Worm (Caenorhabditis elegans): ENCODE measurements around the gene nep-10.

Gene nep-10

DNA sequence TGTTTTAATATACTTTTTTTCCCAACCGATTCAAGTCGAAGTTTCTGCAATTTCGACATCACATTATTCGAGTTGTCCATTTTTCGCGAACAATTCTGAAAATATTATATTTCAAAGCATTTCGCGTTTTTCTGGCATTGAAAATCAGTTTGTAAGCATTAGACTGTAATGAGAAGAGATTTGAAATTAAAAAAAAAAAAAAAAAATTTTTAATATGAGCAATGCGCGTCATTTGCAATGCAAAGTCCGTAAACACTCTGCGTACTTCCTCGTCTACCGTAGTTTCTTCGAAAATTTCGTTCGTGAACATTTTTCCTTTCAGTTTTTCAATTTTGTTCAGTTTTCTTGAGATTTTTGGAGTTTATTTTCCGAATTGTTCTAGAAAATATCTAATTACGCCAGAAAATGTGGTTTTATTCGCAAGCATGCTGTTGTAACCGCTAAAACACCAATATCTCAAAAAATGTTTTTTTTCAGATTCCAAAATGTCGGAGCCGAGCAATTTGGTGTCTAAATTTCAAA, 42.6 kb upstream of the nep-10 start, which contains the start of the genes C16C8.5 and C16C8.16:
TSS of gene C16C8.5 (minus strand) at position 101 of the 522 bp plus-strand sequence.
TSS of gene C16C8.16 (plus strand) at position 472 of the 522 bp plus-strand sequence.
- TF ChIP-seq ZK546.5 (tag; optimal IDR thresholded peaks at IDR 0.05) (no peak), elt-2 (tag; optimal IDR thresholded peaks at IDR 0.05) (no peak), nhr-12 (tag; optimal IDR thresholded peaks at IDR 0.05) (no peak), pqm-1 (tag; optimal IDR thresholded peaks at IDR 0.05) (no peak), nhr-11 (tag; optimal IDR thresholded peaks at IDR 0.05) (no peak), elt-1 (tag; optimal IDR thresholded peaks at IDR 0.05) (no peak), lin-39 (tag; optimal IDR thresholded peaks at IDR 0.05) (no peak), zag-1 (tag; optimal IDR thresholded peaks at IDR 0.05) (no peak), tbx-2 (tag; optimal IDR thresholded peaks at IDR 0.05) (no peak), nhr-25 (tag; optimal IDR thresholded peaks at IDR 0.05) (no peak)

DNA sequence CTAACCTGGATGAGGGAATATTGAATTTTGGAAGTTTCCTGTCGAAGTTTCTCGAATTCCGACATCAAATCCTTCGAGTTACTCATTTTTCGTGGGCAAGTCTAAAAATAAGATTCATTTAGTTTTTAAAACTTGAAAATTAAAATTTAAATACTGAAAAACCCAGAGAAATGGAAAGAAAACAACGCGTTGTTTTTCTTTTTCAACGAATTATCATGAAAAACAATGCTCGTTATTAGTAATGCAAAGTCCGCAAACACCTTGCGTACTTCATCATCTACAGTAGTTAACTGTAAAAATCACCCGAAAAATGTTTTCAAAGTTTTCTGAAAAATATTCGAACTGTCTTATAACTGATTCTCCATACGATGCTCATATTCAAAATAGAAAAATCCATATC, 41.5 kb upstream of the nep-10 start, which contains the start of gene C16C8.4:
TSS of gene C16C8.4 (minus strand) at position 101 of the 400 bp plus-strand sequence.
- TF ChIP-seq fkh-10 (GFP tag; optimal IDR thresholded peaks at IDR 0.05) (no peak), aly-2 (tag; optimal IDR thresholded peaks at IDR 0.05) (no peak), nhr-11 (tag; optimal IDR thresholded peaks at IDR 0.05) (no peak), lin-39 (tag; optimal IDR thresholded peaks at IDR 0.05) (no peak), ztf-11 (tag; optimal IDR thresholded peaks at IDR 0.05) (no peak), ceh-16 (tag; optimal IDR thresholded peaks at IDR 0.05) (no peak), mml-1 (tag; optimal IDR thresholded peaks at IDR 0.05) (no peak), tbx-2 (tag; optimal IDR thresholded peaks at IDR 0.05) (no peak), pha-4 (tag; optimal IDR thresholded peaks at IDR 0.05) (no peak), daf-12 (tag; optimal IDR thresholded peaks at IDR 0.05) (no peak), ceh-28 (tag; optimal IDR thresholded peaks at IDR 0.05) (no peak), mdl-1 (tag; optimal IDR thresholded peaks at IDR 0.05) (no peak), nfya-1 (tag; optimal IDR thresholded peaks at IDR 0.05; ENCODE audit: insufficient read depth) (no peak), R02D3.7 (tag; optimal IDR thresholded peaks at IDR 0.05) (no peak), nhr-28 (tag; optimal IDR thresholded peaks at IDR 0.05) (no peak), ZK546.5 (tag; optimal IDR thresholded peaks at IDR 0.05) (no peak), ceh-9 (tag; optimal IDR thresholded peaks at IDR 0.05) (no peak), elt-2 (tag; optimal IDR thresholded peaks at IDR 0.05) (no peak), unc-39 (tag; optimal IDR thresholded peaks at IDR 0.05) (no peak), jun-1 (tag; optimal IDR thresholded peaks at IDR 0.05) (no peak)

DNA sequence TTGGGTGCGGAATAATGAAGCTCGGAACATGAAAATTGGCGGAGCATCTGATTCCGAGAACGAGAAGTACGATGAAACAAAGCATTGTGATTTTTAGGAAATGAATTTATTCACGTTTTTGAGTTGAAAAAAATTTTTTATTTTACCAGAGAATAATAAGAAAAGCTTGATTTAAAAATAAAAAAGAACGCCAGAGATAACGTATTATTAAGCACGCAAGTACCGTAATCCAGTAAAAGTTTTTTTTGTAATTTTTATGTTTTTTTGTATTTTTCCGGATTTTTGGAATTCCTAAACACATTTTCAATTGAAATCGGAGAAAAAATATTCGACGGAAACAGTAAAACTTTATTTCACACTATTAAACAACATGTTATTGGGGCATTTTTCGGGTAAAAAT, 40.4 kb upstream of the nep-10 start, which contains the start of gene C16C8.22:
TSS of gene C16C8.22 (minus strand) at position 101 of the 400 bp plus-strand sequence.
- TF ChIP-seq zag-1 (tag; optimal IDR thresholded peaks at IDR 0.05) (no peak), egl-5 (tag; optimal IDR thresholded peaks at IDR 0.05) (no peak), ama-1 (optimal IDR thresholded peaks at IDR 0.05) (no peak), ceh-28 (tag; optimal IDR thresholded peaks at IDR 0.05) (no peak), fkh-2 (tag; optimal IDR thresholded peaks at IDR 0.05) (no peak), snpc-4 (tag; optimal IDR thresholded peaks at IDR 0.05) (no peak), R02D3.7 (tag; optimal IDR thresholded peaks at IDR 0.05) (no peak), sea-2 (GFP tag; optimal IDR thresholded peaks at IDR 0.05) (no peak), nhr-43 (tag; optimal IDR thresholded peaks at IDR 0.05; ENCODE audit: poor library complexity, severe bottlenecking) (no peak), ceh-16 (tag; optimal IDR thresholded peaks at IDR 0.05) (no peak), elt-3 (tag; optimal IDR thresholded peaks at IDR 0.05) (no peak), unc-39 (tag; optimal IDR thresholded peaks at IDR 0.05) (no peak), nhr-28 (tag; optimal IDR thresholded peaks at IDR 0.05) (no peak)

DNA sequence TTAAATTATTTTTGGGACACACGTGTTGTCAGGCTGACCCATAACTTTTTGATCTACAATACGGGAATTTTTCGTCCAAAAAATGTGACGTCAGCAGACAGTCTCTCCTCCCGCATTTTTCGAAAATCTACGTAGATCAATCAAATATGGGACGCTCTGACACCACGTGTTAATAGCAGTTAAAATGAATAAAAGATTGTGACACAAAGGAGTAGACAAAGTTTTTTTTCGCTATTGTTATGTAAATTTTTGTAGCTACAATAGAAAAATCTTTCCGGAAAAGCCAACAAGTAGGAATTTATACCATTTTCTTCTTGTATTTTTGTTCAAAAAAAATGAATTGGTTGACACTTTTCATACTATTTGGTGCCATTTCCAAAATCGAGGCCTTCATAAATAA, 38.6 kb upstream of the nep-10 start, which contains the start of gene C16C8.27:
TSS of gene C16C8.27 (plus strand) at position 301 of the 400 bp plus-strand sequence.
- TF ChIP-seq ceh-16 (tag; optimal IDR thresholded peaks at IDR 0.05): no peak
- TF ChIP-seq ZK546.5 (tag; optimal IDR thresholded peaks at IDR 0.05): no peak
- no peak for TF ChIP-seq R02D3.7 (tag; optimal IDR thresholded peaks at IDR 0.05)
- TF ChIP-seq lin-39 (tag; optimal IDR thresholded peaks at IDR 0.05): no peak
- TF ChIP-seq lin-15B (tag; optimal IDR thresholded peaks at IDR 0.05): no peak
- no peak for TF ChIP-seq sea-2 (GFP tag; optimal IDR thresholded peaks at IDR 0.05)
- TF ChIP-seq mdl-1 (tag; optimal IDR thresholded peaks at IDR 0.05): no peak
- no peak for TF ChIP-seq aly-2 (tag; optimal IDR thresholded peaks at IDR 0.05)
- no peak for TF ChIP-seq fkh-10 (GFP tag; optimal IDR thresholded peaks at IDR 0.05)
- no peak for TF ChIP-seq eor-1 (tag; optimal IDR thresholded peaks at IDR 0.05)
- no peak for TF ChIP-seq egl-27 (tag; optimal IDR thresholded peaks at IDR 0.05)
- TF ChIP-seq egl-5 (tag; optimal IDR thresholded peaks at IDR 0.05): no peak
- TF ChIP-seq nhr-67 (tag; optimal IDR thresholded peaks at IDR 0.05): no peak
- no peak for TF ChIP-seq nhr-28 (tag; optimal IDR thresholded peaks at IDR 0.05)
- no peak for TF ChIP-seq daf-12 (tag; optimal IDR thresholded peaks at IDR 0.05)
- no peak for TF ChIP-seq skn-1 (tag; optimal IDR thresholded peaks at IDR 0.05)
- TF ChIP-seq nhr-76 (tag; optimal IDR thresholded peaks at IDR 0.05): no peak
